Worm (Caenorhabditis elegans) whole organism, L4 larva: ENCODE measurements around the gene F15E6.10.
A peak's percentile ranks its signal among the peaks of the same experiment; 100 is the strongest.

Source experiments
- D1046.2 ChIP-seq: fragments of 200-800 bp; sonication (Bioruptor generic); IDR thresholded peaks from 2 replicates; pipeline ENCODE4 v1.3.6; 2022; ENCODE audit warnings: missing genetic modification characterization, missing compliant biosample characterization
- F10B5.3 ChIP-seq: sonication (generic microtip); optimal IDR thresholded peaks from 2 replicates; lab custom pipeline; 2016; ENCODE audit warnings: mild to moderate bottlenecking, missing genetic modification characterization, missing compliant biosample characterization
- T26A8.4 ChIP-seq: fragments of 200-800 bp; sonication (Bioruptor generic); IDR thresholded peaks from 2 replicates; pipeline ENCODE4 v1.3.6; 2022; ENCODE audit warnings: missing genetic modification characterization, missing compliant biosample characterization
- Y105C5A.15 ChIP-seq: fragments of 200-800 bp; sonication (Bioruptor generic); IDR thresholded peaks from 2 replicates; pipeline ENCODE4 v1.3.6; 2022; ENCODE audit warnings: missing genetic modification characterization, missing compliant biosample characterization
- Y5F2A.4 ChIP-seq: fragments of 200-800 bp; sonication (Bioruptor generic); optimal IDR thresholded peaks from 2 replicates; lab custom pipeline; 2018; ENCODE audit warnings: mild to moderate bottlenecking, missing genetic modification characterization, missing compliant biosample characterization
- ZK546.5 ChIP-seq, 2 experiments: sonication (generic microtip); optimal IDR thresholded peaks; 2 replicates each; lab custom pipeline; 2017; ENCODE audit warnings: missing biosample characterization in 2 of 2, missing genetic modification characterization in 2 of 2
- aha-1 ChIP-seq: fragments of 150-350 bp; peaks from one replicate; lab custom pipeline; 2014; ENCODE audit warnings: missing biosample characterization, missing genetic modification characterization
- aly-2 ChIP-seq: sonication (generic microtip); optimal IDR thresholded peaks from 2 replicates; lab custom pipeline; 2018; ENCODE audit warnings: missing biosample characterization, missing genetic modification characterization
- ama-1 ChIP-seq: fragments of 150-350 bp; optimal IDR thresholded peaks from 2 replicates; lab custom pipeline; 2014; ENCODE audit warnings: inconsistent platforms, mixed read lengths
- daf-16 ChIP-seq, 3 experiments: sonication (generic microtip); optimal IDR thresholded peaks; 2 replicates each; lab custom pipeline; 2016 to 2017; ENCODE audit warnings: missing genetic modification characterization in 3 of 3, missing genetic modification reagents in 3 of 3, mild to moderate bottlenecking in 2 of 3, missing compliant biosample characterization in 2 of 3, missing biosample characterization in 1 of 3, moderate library complexity in 1 of 3
- dmd-6 ChIP-seq: fragments of 200-800 bp; sonication (Bioruptor generic); IDR thresholded peaks from 2 replicates; pipeline ENCODE4 v1.3.6; 2022; ENCODE audit warnings: missing genetic modification reagents, missing genetic modification characterization, missing compliant biosample characterization
- duxl-1 ChIP-seq: sonication (generic microtip); optimal IDR thresholded peaks from 2 replicates; lab custom pipeline; 2016; ENCODE audit warnings: mild to moderate bottlenecking, missing genetic modification characterization, moderate library complexity, missing compliant biosample characterization; ENCODE audit not compliant: poor library complexity
- hlh-11 ChIP-seq: fragments of 200-800 bp; sonication (Bioruptor generic); optimal IDR thresholded peaks from 2 replicates; lab custom pipeline; 2018; ENCODE audit warnings: mild to moderate bottlenecking, missing genetic modification characterization, missing compliant biosample characterization
- hmg-1.1 ChIP-seq: fragments of 200-800 bp; sonication (Bioruptor generic); IDR thresholded peaks from 2 replicates; pipeline ENCODE4 v1.3.6; 2022; ENCODE audit warnings: missing genetic modification reagents, missing genetic modification characterization, missing compliant biosample characterization
- lin-29 ChIP-seq: fragments of 200-800 bp; sonication (Bioruptor generic); IDR thresholded peaks from 2 replicates; pipeline ENCODE4 v1.3.6; 2022; ENCODE audit warnings: missing genetic modification reagents, missing genetic modification characterization, missing compliant biosample characterization
- lin-38 ChIP-seq: fragments of 200-800 bp; sonication (Bioruptor generic); IDR thresholded peaks from 2 replicates; pipeline ENCODE4 v1.3.6; 2022; ENCODE audit warnings: missing genetic modification reagents, missing genetic modification characterization, missing compliant biosample characterization
- lir-3 ChIP-seq: sonication (generic microtip); optimal IDR thresholded peaks from 2 replicates; lab custom pipeline; 2016; ENCODE audit warnings: mild to moderate bottlenecking, missing genetic modification characterization, missing compliant biosample characterization
- lsy-2 ChIP-seq, 2 experiments: fragments of 150-350 bp in 1 of 2; sonication (generic microtip) in 1 of 2; optimal IDR thresholded peaks; 2 replicates each; lab custom pipeline; 2014 to 2017; ENCODE audit warnings: missing biosample characterization in 2 of 2, missing genetic modification characterization in 2 of 2
- mdl-1 ChIP-seq, 2 experiments: fragments of 150-350 bp in 1 of 2; sonication (generic microtip) in 1 of 2; optimal IDR thresholded peaks; 2 replicates each; lab custom pipeline; 2014 to 2017; ENCODE audit warnings: missing biosample characterization in 2 of 2, missing genetic modification characterization in 2 of 2
- mes-2 ChIP-seq: sonication (generic microtip); optimal IDR thresholded peaks from 2 replicates; lab custom pipeline; 2016; ENCODE audit warnings: missing genotype, mild to moderate bottlenecking, missing genetic modification characterization, missing compliant biosample characterization; ENCODE audit not compliant: poor library complexity, severe bottlenecking
- mxl-2 ChIP-seq: fragments of 200-800 bp; sonication (Bioruptor generic); conservative IDR thresholded peaks from 2 replicates; pipeline ENCODE4 v1.3.6; 2022; ENCODE audit warnings: missing genetic modification reagents, missing genetic modification characterization, missing compliant biosample characterization
- mxl-3 ChIP-seq: fragments of 200-800 bp; sonication (Bioruptor generic); optimal IDR thresholded peaks from 2 replicates; lab custom pipeline; 2018; ENCODE audit warnings: mild to moderate bottlenecking, missing genetic modification characterization, missing compliant biosample characterization
- nhr-237 ChIP-seq: sonication (generic microtip); optimal IDR thresholded peaks from 2 replicates; lab custom pipeline; 2017; ENCODE audit warnings: missing biosample characterization, missing genetic modification characterization
- nhr-28 ChIP-seq: fragments of 150-350 bp; optimal IDR thresholded peaks from 2 replicates; lab custom pipeline; 2014; ENCODE audit warnings: missing biosample characterization, missing genetic modification characterization
- nhr-41 ChIP-seq: fragments of 200-800 bp; sonication (Bioruptor generic); IDR thresholded peaks from 2 replicates; pipeline ENCODE4 v1.3.6; 2022; ENCODE audit warnings: missing genetic modification reagents, missing genetic modification characterization, missing compliant biosample characterization
- nhr-76 ChIP-seq: fragments of 150-350 bp; optimal IDR thresholded peaks from 2 replicates; lab custom pipeline; 2014; ENCODE audit warnings: missing biosample characterization, missing genetic modification characterization
- nhr-77 ChIP-seq: fragments of 150-350 bp; optimal IDR thresholded peaks from 2 replicates; lab custom pipeline; 2014; ENCODE audit warnings: missing biosample characterization, missing genetic modification characterization
- pqm-1 ChIP-seq: sonication (generic microtip); optimal IDR thresholded peaks from 2 replicates; lab custom pipeline; 2017; ENCODE audit warnings: missing biosample characterization, missing genetic modification characterization
- snpc-1.2 ChIP-seq: fragments of 200-800 bp; sonication (Bioruptor generic); IDR thresholded peaks from 2 replicates; pipeline ENCODE4 v1.3.6; 2022; ENCODE audit warnings: missing genetic modification reagents, missing genetic modification characterization, missing compliant biosample characterization
- snpc-4 ChIP-seq: fragments of 150-350 bp; optimal IDR thresholded peaks from 2 replicates; lab custom pipeline; 2014; ENCODE audit warnings: missing biosample characterization, missing genetic modification characterization
- unc-62 ChIP-seq, 3 experiments: fragments of 150-350 bp in 1 of 3; sonication (generic microtip); optimal IDR thresholded peaks in 2 of 3; peaks in 1 of 3; 1 replicate in 1 of 3; 2 replicates in 2 of 3; lab custom pipeline; 2014 to 2017; ENCODE audit warnings: missing biosample characterization in 3 of 3, missing genetic modification characterization in 3 of 3, missing genetic modification reagents in 3 of 3, missing genotype in 1 of 3
- zip-11 ChIP-seq: fragments of 200-800 bp; sonication (Bioruptor generic); IDR thresholded peaks from 2 replicates; pipeline ENCODE4 v1.3.6; 2022; ENCODE audit warnings: missing genetic modification characterization, missing compliant biosample characterization
- ztf-11 ChIP-seq: fragments of 150-350 bp; optimal IDR thresholded peaks from 2 replicates; lab custom pipeline; 2014; ENCODE audit warnings: missing biosample characterization, missing genetic modification characterization

F15E6.10 gene

ce11 chrIV:4272167-4272566 lies 20.5 kb upstream of the F15E6.10 start, which contains the start of gene F36A4.1:
TSS of gene F36A4.1 (plus strand) at chrIV:4272467.
- TF ChIP-seq snpc-1.2 (GFP tag; lab: Robert Waterston, UW), result no peak
- TF ChIP-seq zip-11 (GFP tag; lab: Robert Waterston, UW), result no peak
- no peak for TF ChIP-seq D1046.2 (GFP tag; lab: Robert Waterston, UW)
- no peak for TF ChIP-seq nhr-76 (tag; lab: Kevin White, UChicago)
- TF ChIP-seq aha-1, result no peak
- no peak for TF ChIP-seq hmg-1.1
- TF ChIP-seq lir-3 (tag; lab: Kevin White, UChicago), result no peak

ce11 chrIV:4277694-4278093 lies 15.0 kb upstream of the F15E6.10 start, which contains the start of gene nhr-78:
TSS of gene nhr-78 (minus strand) at chrIV:4277875.
- peak; percentile 10 for TF ChIP-seq hlh-11 (tag; lab: Kevin White, UChicago)
- TF ChIP-seq duxl-1 (tag; lab: Kevin White, UChicago), result no peak
- peak; percentile 70 for TF ChIP-seq mes-2 (tag; lab: Kevin White, UChicago)
- TF ChIP-seq hmg-1.1, result 0 out of 2 replicates have a peak, but pooled peaks have one; percentile 29

- TF ChIP-seq snpc-4 (tag; lab: Kevin White, UChicago), result no peak
- no peak for TF ChIP-seq daf-16 (GFP tag; optimal IDR thresholded peaks at IDR 0.05; lab: Kevin White, UChicago)
- peak; percentile 20 for TF ChIP-seq daf-16 (tag; optimal IDR thresholded peaks at IDR 0.05; lab: Kevin White, UChicago)
Observed at ce11 chrIV:4284020-4284419, 8.6 kb upstream of the F15E6.10 start, which contains the start of gene F15E6.6. TSS of gene F15E6.6 (minus strand) at chrIV:4284120.

ce11 chrIV:4284989-4285388 lies 7.7 kb upstream of the F15E6.10 start:
- TF ChIP-seq nhr-41 (GFP tag; lab: Robert Waterston, UW) (no peak), lin-38 (GFP tag; lab: Robert Waterston, UW) (no peak), nhr-28 (tag; lab: Kevin White, UChicago) (peak; percentile 58), dmd-6 (GFP tag; lab: Robert Waterston, UW) (peak; percentile 45; the same call in 1 of the 2 replicates), Y5F2A.4 (GFP tag; lab: Kevin White, UChicago) (no peak), daf-16 (GFP tag; optimal IDR thresholded peaks at IDR 0.05; lab: Kevin White, UChicago) (no peak), daf-16 (tag; optimal IDR thresholded peaks at IDR 0.05; lab: Kevin White, UChicago) (peak; percentile 61), nhr-77 (tag; lab: Kevin White, UChicago) (peak; percentile 8), pqm-1 (tag; lab: Kevin White, UChicago) (peak; percentile 56), ama-1 (no peak), Y105C5A.15 (GFP tag; lab: Robert Waterston, UW) (no peak)

ce11 chrIV:4288332-4288731 lies 4.3 kb upstream of the F15E6.10 start, which contains the start of gene srv-4:
TSS of gene srv-4 (minus strand) at chrIV:4288432.
- TF ChIP-seq lin-29 (GFP tag; lab: Robert Waterston, UW) (no peak), unc-62 (GFP tag; optimal IDR thresholded peaks at IDR 0.05 in 1 of 2; lab: Kevin White, UChicago) (no peak), unc-62 (tag; optimal IDR thresholded peaks at IDR 0.05; lab: Kevin White, UChicago) (no peak), mxl-2 (GFP tag; lab: Robert Waterston, UW) (no peak), hmg-1.1 (no peak)

- no peak for TF ChIP-seq nhr-237 (tag; lab: Kevin White, UChicago)
- TF ChIP-seq mxl-3 (GFP tag; lab: Kevin White, UChicago), result no peak
- no peak for TF ChIP-seq mdl-1 (tag; optimal IDR thresholded peaks at IDR 0.05; lab: Kevin White, UChicago)
- no peak for TF ChIP-seq aly-2 (tag; lab: Kevin White, UChicago)
- TF ChIP-seq F10B5.3 (tag; lab: Kevin White, UChicago), result no peak
- no peak for TF ChIP-seq ZK546.5 (tag; optimal IDR thresholded peaks at IDR 0.05; lab: Kevin White, UChicago)
- TF ChIP-seq ztf-11 (tag; lab: Kevin White, UChicago), result no peak
- no peak for TF ChIP-seq lsy-2 (tag; optimal IDR thresholded peaks at IDR 0.05; lab: Kevin White, UChicago)
- TF ChIP-seq hlh-11 (tag; lab: Kevin White, UChicago), result no peak
- TF ChIP-seq T26A8.4 (GFP tag; lab: Robert Waterston, UW), result no peak
- TF ChIP-seq, all 104 proteins: peak for 0
Observed at ce11 chrIV:4289267-4289666, 3.4 kb upstream of the F15E6.10 start, which contains the start of gene F15E6.5. TSS of gene F15E6.5 (plus strand) at chrIV:4289567.
